Fruit fly (Drosophila melanogaster): ENCODE measurements around the gene CG13933.

The CG13933 gene

dm6 chr3L:1756143-1756542, 18.8 kb downstream of the CG13933 start, which contains the start of gene CG8001 (continued):
- TF ChIP-seq E2f2 (GFP tag; IDR thresholded peaks at IDR 0.05) (peak; percentile 94), CG14860 (GFP tag; IDR thresholded peaks at IDR 0.05; ENCODE audit: partially characterized antibody) (0 out of 3 replicates have a peak, but pooled peaks have one; percentile 37), nom (GFP tag; optimal IDR thresholded peaks at IDR 0.05) (no peak), oc (tag; optimal IDR thresholded peaks at IDR 0.05) (no peak), CG34224 (GFP tag; IDR thresholded peaks at IDR 0.05; ENCODE audit: partially characterized antibody) (peak; percentile 56; the same call in 2 of the 3 replicates), tx (GFP tag; optimal IDR thresholded peaks at IDR 0.05) (no peak), Sry-δ (GFP tag; optimal IDR thresholded peaks at IDR 0.05) (peak; percentile 83), Opbp (GFP tag; IDR thresholded peaks at IDR 0.05; ENCODE audit: partially characterized antibody) (peak; percentile 49; the same call in 2 of the 3 replicates), pzg (GFP tag; optimal IDR thresholded peaks at IDR 0.05) (peak; percentile 45), CG17186 (GFP tag; optimal IDR thresholded peaks at IDR 0.05) (peak; percentile 57), grn (GFP tag; optimal IDR thresholded peaks at IDR 0.05) (peak; percentile 31), CG13287 (GFP tag; IDR thresholded peaks at IDR 0.05; ENCODE audit: partially characterized antibody) (peak; percentile 72), Doc3 (GFP tag; IDR thresholded peaks at IDR 0.05; ENCODE audit: partially characterized antibody) (peak; percentile 46; the same call in 1 of the 3 replicates), CG1602 (GFP tag; optimal IDR thresholded peaks at IDR 0.05) (no peak), CG2116 (GFP tag; optimal IDR thresholded peaks at IDR 0.05) (peak; percentile 13), ems (GFP tag; optimal IDR thresholded peaks at IDR 0.05) (no peak), gsb-n (tag; optimal IDR thresholded peaks at IDR 0.05) (no peak), CG9727 (GFP tag; optimal IDR thresholded peaks at IDR 0.05) (no peak), knrl (GFP tag; IDR thresholded peaks at IDR 0.05; ENCODE audit: partially characterized antibody) (peak; percentile 44; the same call in 2 of the 3 replicates), Dp (GFP tag; optimal IDR thresholded peaks at IDR 0.05) (peak; percentile 90), disco-r (GFP tag; optimal IDR thresholded peaks at IDR 0.05) (no peak), CG16813 (GFP tag; IDR thresholded peaks at IDR 0.05; ENCODE audit: partially characterized antibody) (0 out of 3 replicates have a peak, but pooled peaks have one; percentile 33), Dll (GFP tag; IDR thresholded peaks at IDR 0.05; ENCODE audit: partially characterized antibody) (peak; percentile 61; the same call in 3 of the 4 replicates), unc-4 (GFP tag; IDR thresholded peaks at IDR 0.05; ENCODE audit: partially characterized antibody) (peak; percentile 71), gfzf (GFP tag; optimal IDR thresholded peaks at IDR 0.05) (no peak), tna (GFP tag; IDR thresholded peaks at IDR 0.05; ENCODE audit: partially characterized antibody) (0 out of 2 replicates have a peak, but pooled peaks have one; percentile 26), CG15514 (GFP tag; optimal IDR thresholded peaks at IDR 0.05) (peak; percentile 27), Dref (GFP tag; IDR thresholded peaks at IDR 0.05) (peak; percentile 76)

- TF ChIP-seq ci (GFP tag; IDR thresholded peaks at IDR 0.05): peak; percentile 58; the same call in 1 of the 3 replicates
- peak; percentile 81 for TF ChIP-seq CG5180 (GFP tag; optimal IDR thresholded peaks at IDR 0.05)
- no peak for TF ChIP-seq NC2α (GFP tag; optimal IDR thresholded peaks at IDR 0.05)
- peak in 1 of 2 experiments; percentile 66 for TF ChIP-seq Hr78 (GFP tag; optimal IDR thresholded peaks at IDR 0.05)
- TF ChIP-seq CG6854 (GFP tag; optimal IDR thresholded peaks at IDR 0.05): peak; percentile 23
- peak; percentile 76 for TF ChIP-seq Med (GFP tag)
- 0 out of 2 replicates have a peak, but pooled peaks have one; percentile 29 for TF ChIP-seq Bgb (GFP tag; IDR thresholded peaks at IDR 0.05; ENCODE audit: partially characterized antibody)
- 0 out of 2 replicates have a peak, but pooled peaks have one; percentile 8 for TF ChIP-seq CG6689 (GFP tag; IDR thresholded peaks at IDR 0.05)
- TF ChIP-seq CG12769 (tag; optimal IDR thresholded peaks at IDR 0.05): peak; percentile 70
- 0 out of 2 replicates have a peak, but pooled peaks have one; percentile 7 for TF ChIP-seq Dref (GFP tag; IDR thresholded peaks at IDR 0.05)
- TF ChIP-seq sob (GFP tag; IDR thresholded peaks at IDR 0.05): peak; percentile 51; the same call in 1 of the 2 replicates
- TF ChIP-seq CG18476 (GFP tag; optimal IDR thresholded peaks at IDR 0.05): peak; percentile 34
- TF ChIP-seq CG15073 (GFP tag; optimal IDR thresholded peaks at IDR 0.05): no peak
- TF ChIP-seq CG10543 (GFP tag; optimal IDR thresholded peaks at IDR 0.05): peak; percentile 73
- TF ChIP-seq so (GFP tag; IDR thresholded peaks at IDR 0.05): no peak
- TF ChIP-seq CG31224 (GFP tag; IDR thresholded peaks at IDR 0.05): 0 out of 2 replicates have a peak, but pooled peaks have one; percentile 12
- TF ChIP-seq CG3163 (GFP tag; optimal IDR thresholded peaks at IDR 0.05): peak; percentile 82
- TF ChIP-seq CG4617 (GFP tag; optimal IDR thresholded peaks at IDR 0.05; ENCODE audit: borderline replicate concordance): no peak
- 0 out of 3 replicates have a peak, but pooled peaks have one; percentile 38 for TF ChIP-seq zen2 (GFP tag; IDR thresholded peaks at IDR 0.05; ENCODE audit: partially characterized antibody)
- TF ChIP-seq Vsx1 (GFP tag; optimal IDR thresholded peaks at IDR 0.05): no peak
Observed at dm6 chr3L:1755458-1755984, 19.4 kb downstream of the CG13933 start, which contains the start of gene Cht2. TSS of gene Cht2 (minus strand) at chr3L:1755934.
